Fruit fly (Drosophila melanogaster) whole organism, embryonic: ENCODE data around the gene CG32537.
A peak's percentile ranks its signal among the peaks of the same experiment; 100 is the strongest.

Source experiments
- B-H1 ChIP-seq: fragments of 200-800 bp; sonication (Bioruptor generic); IDR thresholded peaks from 3 replicates; pipeline ENCODE4 v1.3.6; 2022; ENCODE audit warnings: missing biosample characterization, missing genetic modification characterization
- BtbVII ChIP-seq: fragments of 200-800 bp; sonication (Bioruptor generic); optimal IDR thresholded peaks from 3 replicates; lab custom pipeline; 2017; ENCODE audit warnings: missing biosample characterization, mild to moderate bottlenecking, missing genetic modification characterization
- CG10321 ChIP-seq: fragments of 200-800 bp; sonication (Bioruptor generic); IDR thresholded peaks from 2 replicates; pipeline ENCODE4 v1.3.6; 2022; ENCODE audit warnings: missing biosample characterization, missing genetic modification characterization
- CG10654 ChIP-seq: fragments of 200-800 bp; sonication (Bioruptor generic); optimal IDR thresholded peaks from 2 replicates; lab custom pipeline; 2016; ENCODE audit warnings: missing biosample characterization, missing genetic modification characterization
- CG11247 ChIP-seq: fragments of 200-800 bp; sonication (Bioruptor generic); IDR thresholded peaks from 2 replicates; pipeline ENCODE4 v1.3.6; 2022; ENCODE audit warnings: missing biosample characterization, missing genetic modification characterization
- CG11560 ChIP-seq: fragments of 200-800 bp; sonication (Bioruptor generic); IDR thresholded peaks from 3 replicates; pipeline ENCODE4 v1.3.6; 2022; ENCODE audit warnings: missing biosample characterization, missing genetic modification characterization
- CG12071 ChIP-seq: fragments of 200-800 bp; sonication (Bioruptor generic); optimal IDR thresholded peaks from 3 replicates; lab custom pipeline; 2018; ENCODE audit warnings: missing biosample characterization, mild to moderate bottlenecking, missing genetic modification characterization
- CG12769 ChIP-seq: fragments of 200-800 bp; sonication (Bioruptor generic); optimal IDR thresholded peaks from 2 replicates; lab custom pipeline; 2019; ENCODE audit warnings: missing biosample characterization, mild to moderate bottlenecking, missing genetic modification characterization, moderate library complexity
- CG13296 ChIP-seq: fragments of 200-800 bp; sonication (Bioruptor generic); optimal IDR thresholded peaks from 3 replicates; lab custom pipeline; 2018; ENCODE audit warnings: missing biosample characterization, mild to moderate bottlenecking, missing genetic modification characterization
- CG15011 ChIP-seq: fragments of 200-800 bp; sonication (Bioruptor generic); optimal IDR thresholded peaks from 3 replicates; lab custom pipeline; 2018; ENCODE audit warnings: missing biosample characterization, mild to moderate bottlenecking, missing genetic modification characterization
- CG1529 ChIP-seq: fragments of 200-800 bp; sonication (Bioruptor generic); optimal IDR thresholded peaks from 3 replicates; lab custom pipeline; 2018; ENCODE audit warnings: missing biosample characterization, missing genetic modification characterization
- CG15696 ChIP-seq: fragments of 200-800 bp; sonication (Bioruptor generic); optimal IDR thresholded peaks from 2 replicates; lab custom pipeline; 2019; ENCODE audit warnings: missing biosample characterization, mild to moderate bottlenecking, missing genetic modification characterization, moderate library complexity
- CG17385 ChIP-seq: fragments of 200-800 bp; sonication (Bioruptor generic); optimal IDR thresholded peaks from 3 replicates; lab custom pipeline; 2018; ENCODE audit warnings: missing biosample characterization, mild to moderate bottlenecking, missing genetic modification characterization
- CG18011 ChIP-seq: fragments of 200-800 bp; sonication (Bioruptor generic); optimal IDR thresholded peaks from 2 replicates; lab custom pipeline; 2017; ENCODE audit warnings: missing biosample characterization, missing genetic modification characterization, mild to moderate bottlenecking, moderate library complexity, missing genotype
- CG1832 ChIP-seq: fragments of 200-800 bp; sonication (Bioruptor generic); optimal IDR thresholded peaks from 2 replicates; lab custom pipeline; 2017; ENCODE audit warnings: missing biosample characterization, mild to moderate bottlenecking, missing genetic modification characterization, inconsistent platforms
- CG18599 ChIP-seq: fragments of 200-800 bp; sonication (Bioruptor generic); optimal IDR thresholded peaks from 3 replicates; lab custom pipeline; 2017; ENCODE audit warnings: missing biosample characterization, missing genetic modification characterization, mild to moderate bottlenecking, moderate library complexity, missing genetic modification reagents
- CG30431 ChIP-seq: fragments of 200-800 bp; sonication (Bioruptor generic); optimal IDR thresholded peaks from 2 replicates; lab custom pipeline; 2017; ENCODE audit warnings: missing biosample characterization, missing genetic modification characterization
- CG31388 ChIP-seq: fragments of 200-800 bp; sonication (Bioruptor generic); optimal IDR thresholded peaks from 2 replicates; lab custom pipeline; 2016; ENCODE audit warnings: missing biosample characterization, missing genetic modification characterization
- CG32532 ChIP-seq: fragments of 200-800 bp; sonication (Bioruptor generic); IDR thresholded peaks from 2 replicates; pipeline ENCODE4 v1.3.6; 2022; ENCODE audit warnings: missing biosample characterization, missing genetic modification characterization
- CG3838 ChIP-seq: fragments of 200-800 bp; sonication (Bioruptor generic); optimal IDR thresholded peaks from 3 replicates; lab custom pipeline; 2016; ENCODE audit warnings: missing biosample characterization, missing genetic modification characterization
- CG5180 ChIP-seq: fragments of 200-800 bp; sonication (Bioruptor generic); optimal IDR thresholded peaks from 3 replicates; lab custom pipeline; 2017; ENCODE audit warnings: missing biosample characterization, missing genetic modification characterization, mild to moderate bottlenecking, moderate library complexity, missing genetic modification reagents
- CG6791 ChIP-seq: fragments of 200-800 bp; sonication (Bioruptor generic); IDR thresholded peaks from 3 replicates; pipeline ENCODE4 v1.3.6; 2022; ENCODE audit warnings: missing biosample characterization, missing genetic modification characterization; ENCODE audit not compliant: partially characterized antibody
- CG8089 ChIP-seq: fragments of 200-800 bp; sonication (Bioruptor generic); optimal IDR thresholded peaks from 3 replicates; lab custom pipeline; 2016; ENCODE audit warnings: missing biosample characterization, missing genetic modification characterization
- CG8359 ChIP-seq: fragments of 200-800 bp; sonication (Bioruptor generic); optimal IDR thresholded peaks from 2 replicates; lab custom pipeline; 2017; ENCODE audit warnings: missing biosample characterization, mild to moderate bottlenecking, missing genetic modification characterization, borderline replicate concordance
- CG9437 ChIP-seq: fragments of 200-800 bp; sonication (Bioruptor generic); optimal IDR thresholded peaks from 2 replicates; lab custom pipeline; 2018; ENCODE audit warnings: missing biosample characterization, mild to moderate bottlenecking, missing genetic modification characterization
- CHES-1-like ChIP-seq: fragments of 200-800 bp; sonication (Bioruptor generic); optimal IDR thresholded peaks from 2 replicates; lab custom pipeline; 2016; ENCODE audit warnings: missing biosample characterization, missing genetic modification characterization
- CrebB ChIP-seq: fragments of 200-800 bp; sonication (Bioruptor generic); optimal IDR thresholded peaks from 3 replicates; lab custom pipeline; 2018; ENCODE audit warnings: missing biosample characterization, mild to moderate bottlenecking, missing genetic modification characterization
- Dad ChIP-seq: fragments of 200-800 bp; sonication (Bioruptor generic); optimal IDR thresholded peaks from 3 replicates; lab custom pipeline; 2016; ENCODE audit warnings: missing biosample characterization, missing genetic modification characterization
- Dip3 ChIP-seq: fragments of 200-800 bp; sonication (Bioruptor generic); optimal IDR thresholded peaks from 3 replicates; lab custom pipeline; 2016; ENCODE audit warnings: missing biosample characterization, missing genetic modification characterization
- E2f1 ChIP-seq: fragments of 200-800 bp; sonication (Bioruptor generic); IDR thresholded peaks from 2 replicates; pipeline ENCODE4 v1.3.6; 2022; ENCODE audit warnings: missing biosample characterization, missing genetic modification characterization
- HLHmδ ChIP-seq: fragments of 200-800 bp; sonication (Bioruptor generic); optimal IDR thresholded peaks from 2 replicates; lab custom pipeline; 2018; ENCODE audit warnings: missing biosample characterization, mild to moderate bottlenecking, missing genetic modification characterization, moderate library complexity
- Hmr ChIP-seq: fragments of 200-800 bp; sonication (Bioruptor generic); optimal IDR thresholded peaks from 3 replicates; lab custom pipeline; 2017; ENCODE audit warnings: mild to moderate bottlenecking, missing biosample characterization, missing genetic modification reagents, missing genetic modification characterization
- Hr39 ChIP-seq: fragments of >200 bp; optimal IDR thresholded peaks from 2 replicates; lab custom pipeline; 2017
- NFAT ChIP-seq: fragments of 200-800 bp; sonication (Bioruptor generic); IDR thresholded peaks from 2 replicates; pipeline ENCODE4 v1.3.6; 2022; ENCODE audit warnings: missing biosample characterization, missing genetic modification characterization
- az2 ChIP-seq: fragments of 200-800 bp; sonication (Bioruptor generic); optimal IDR thresholded peaks from 3 replicates; lab custom pipeline; 2016; ENCODE audit warnings: missing biosample characterization, missing genetic modification characterization
- caup ChIP-seq: fragments of 200-800 bp; sonication (Bioruptor generic); optimal IDR thresholded peaks from 3 replicates; lab custom pipeline; 2017; ENCODE audit warnings: missing biosample characterization, mild to moderate bottlenecking, missing genetic modification characterization, moderate library complexity; ENCODE audit not compliant: severe bottlenecking
- chinmo ChIP-seq: fragments of 200-800 bp; sonication (Bioruptor generic); IDR thresholded peaks from 4 replicates; pipeline ENCODE4 v1.3.6; 2022; ENCODE audit warnings: missing biosample characterization, missing genetic modification characterization; ENCODE audit not compliant: partially characterized antibody
- fu2 ChIP-seq: fragments of 200-800 bp; sonication (Bioruptor generic); optimal IDR thresholded peaks from 2 replicates; lab custom pipeline; 2016; ENCODE audit warnings: missing biosample characterization, missing genetic modification characterization
- ind ChIP-seq: fragments of 200-800 bp; sonication (Bioruptor generic); optimal IDR thresholded peaks from 3 replicates; lab custom pipeline; 2016; ENCODE audit warnings: missing biosample characterization, missing genetic modification characterization
- klu ChIP-seq: fragments of 200-800 bp; sonication (Bioruptor generic); IDR thresholded peaks from 2 replicates; pipeline ENCODE4 v1.3.6; 2022; ENCODE audit warnings: missing biosample characterization, missing genetic modification characterization
- lab ChIP-seq: fragments of 200-800 bp; sonication (Bioruptor generic); optimal IDR thresholded peaks from 3 replicates; lab custom pipeline; 2017; ENCODE audit warnings: missing biosample characterization, missing genetic modification characterization, mild to moderate bottlenecking, moderate library complexity, missing genetic modification reagents
- lilli ChIP-seq: fragments of 200-800 bp; sonication (Bioruptor generic); optimal IDR thresholded peaks from 3 replicates; lab custom pipeline; 2016; ENCODE audit warnings: missing biosample characterization, missing genetic modification characterization
- lola ChIP-seq, 3 experiments: fragments of >200 bp in 2 of 3; fragments of 200-800 bp in 1 of 3; sonication (Bioruptor generic) in 1 of 3; optimal IDR thresholded peaks; 2 replicates each; lab custom pipeline; 2017 to 2019; ENCODE audit warnings: missing biosample characterization in 3 of 3, missing genetic modification characterization in 3 of 3, mild to moderate bottlenecking in 1 of 3, moderate library complexity in 1 of 3
- onecut ChIP-seq: fragments of 200-800 bp; sonication (Bioruptor generic); IDR thresholded peaks from 2 replicates; pipeline ENCODE4 v1.3.6; 2022; ENCODE audit warnings: missing biosample characterization, missing genetic modification characterization
- pfk ChIP-seq: fragments of 200-800 bp; sonication (Bioruptor generic); optimal IDR thresholded peaks from 2 replicates; lab custom pipeline; 2018; ENCODE audit warnings: missing biosample characterization, mild to moderate bottlenecking, missing genetic modification characterization, moderate library complexity
- pnt ChIP-seq: fragments of 200-800 bp; sonication (Bioruptor generic); optimal IDR thresholded peaks from 3 replicates; lab custom pipeline; 2016; ENCODE audit warnings: missing biosample characterization, missing genetic modification characterization
- row ChIP-seq: fragments of 200-800 bp; sonication (Bioruptor generic); IDR thresholded peaks from 3 replicates; pipeline ENCODE4 v1.3.6; 2022; ENCODE audit warnings: missing biosample characterization, missing genetic modification characterization
- wdn ChIP-seq: fragments of 200-800 bp; sonication (Bioruptor generic); IDR thresholded peaks from 2 replicates; pipeline ENCODE4 v1.3.6; 2022; ENCODE audit warnings: missing biosample characterization, missing genetic modification characterization

CG32537 gene

DNA sequence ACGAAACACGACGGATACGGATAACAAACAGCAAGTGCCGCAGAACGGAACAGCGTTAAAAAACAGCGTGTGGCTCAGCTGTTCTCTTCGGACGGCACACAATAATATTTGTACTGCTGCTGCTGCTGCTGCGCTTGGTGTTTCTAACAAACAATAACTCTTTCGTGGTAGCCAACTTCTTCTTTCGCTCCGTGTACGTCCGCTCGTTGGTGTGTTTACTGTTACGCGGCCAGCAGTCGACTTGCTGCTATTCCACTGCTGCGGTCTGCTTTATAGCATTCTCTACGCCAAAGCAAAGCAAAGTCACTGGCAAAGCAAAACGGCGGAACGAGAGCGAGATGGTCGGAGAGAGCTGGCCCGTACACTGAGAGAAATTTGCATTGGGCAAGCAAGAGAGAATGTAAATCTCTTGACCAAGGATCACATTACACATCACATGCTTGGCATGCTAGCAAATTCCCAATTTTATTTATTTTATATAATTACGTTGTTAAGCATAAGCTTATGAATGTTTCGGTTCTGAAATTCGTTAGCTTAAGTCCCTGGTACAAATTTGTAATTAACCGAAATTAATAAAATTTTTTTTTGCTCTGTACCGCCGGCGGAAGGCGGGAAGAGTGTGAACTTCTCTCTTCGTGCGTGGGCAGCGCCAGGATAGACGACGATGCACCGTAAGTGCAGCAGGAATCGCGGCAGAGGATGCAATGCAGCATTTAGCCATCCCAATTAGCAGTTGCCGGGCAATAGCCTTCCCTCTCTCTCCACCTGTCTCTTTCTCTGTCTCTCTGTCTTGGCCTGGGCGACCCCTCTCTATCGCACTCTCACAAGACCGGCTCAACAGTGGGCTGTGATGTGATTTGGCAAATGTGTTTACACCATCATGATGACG is 45.7 kb upstream of the CG32537 start, which contains the start of gene out (continued):
- TF ChIP-seq CG18011 (GFP tag; lab: Kevin White, UChicago) (peak; percentile 75), B-H1 (GFP tag; lab: Robert Waterston, UW) (peak; percentile 91), CG8089 (peak; percentile 77), CG6791 (GFP tag; lab: Robert Waterston, UW) (0 out of 3 replicates have a peak, but pooled peaks have one; percentile 48), CG8359 (GFP tag; lab: Kevin White, UChicago) (peak; percentile 86), CG1832 (GFP tag; lab: Kevin White, UChicago) (peak; percentile 60), wdn (peak; percentile 81), lab (peak; percentile 96), row (GFP tag; lab: Robert Waterston, UW) (peak; percentile 97), caup (GFP tag; lab: Kevin White, UChicago) (peak; percentile 93), CG15696 (tag; lab: Kevin White, UChicago) (peak; percentile 95), CrebB (tag; lab: Kevin White, UChicago) (peak; percentile 86), CG11247 (GFP tag; lab: Robert Waterston, UW) (peak; percentile 88), pfk (GFP tag; lab: Kevin White, UChicago) (no peak), CG11560 (peak; percentile 87), NFAT (peak; percentile 89), CG10321 (GFP tag; lab: Robert Waterston, UW) (peak; percentile 64), CG5180 (GFP tag; lab: Kevin White, UChicago) (peak; percentile 80), onecut (GFP tag; lab: Robert Waterston, UW) (peak; percentile 87), az2 (GFP tag; lab: Kevin White, UChicago) (peak; percentile 94), CG13296 (GFP tag; lab: Kevin White, UChicago) (peak; percentile 90), BtbVII (GFP tag; lab: Kevin White, UChicago) (peak; percentile 91), CG30431 (GFP tag; lab: Kevin White, UChicago) (peak; percentile 96), Dad (GFP tag; lab: Kevin White, UChicago) (peak; percentile 78), Hmr (peak; percentile 93), CG12769 (peak; percentile 88), E2f1 (GFP tag; lab: Robert Waterston, UW) (peak; percentile 96), CG31388 (GFP tag; lab: Kevin White, UChicago) (peak; percentile 67), HLHmδ (GFP tag; lab: Kevin White, UChicago) (peak; percentile 31), CG1529 (GFP tag; lab: Kevin White, UChicago) (peak; percentile 92), CHES-1-like (peak; percentile 75), fu2 (GFP tag; lab: Kevin White, UChicago) (peak; percentile 75), CG18599 (GFP tag; lab: Kevin White, UChicago) (peak; percentile 94), CG9437 (GFP tag; lab: Kevin White, UChicago) (peak; percentile 89), lola (GFP tag; optimal IDR thresholded peaks at IDR 0.05; lab: Kevin White, UChicago) (peak in 1 of 3 experiments; percentile 94), CG15011 (GFP tag; lab: Kevin White, UChicago) (peak; percentile 89), CG3838 (GFP tag; lab: Kevin White, UChicago) (peak; percentile 68), CG17385 (peak; percentile 90), Dip3 (GFP tag; lab: Kevin White, UChicago) (peak; percentile 85), Hr39 (no peak), pnt (peak; percentile 78), lilli (peak; percentile 94), CG12071 (peak; percentile 86), klu (GFP tag; lab: Robert Waterston, UW) (peak; percentile 91), CG32532 (GFP tag; lab: Robert Waterston, UW) (peak; percentile 96), chinmo (GFP tag; lab: Robert Waterston, UW) (peak; percentile 89; the same call in 3 of the 4 replicates), ind (peak; percentile 92), CG10654 (GFP tag; lab: Kevin White, UChicago) (peak; percentile 90)
